Worm (Caenorhabditis elegans): Measurements from ENCODE around the gene egl-1.

- TF ChIP-seq nhr-11 (tag; optimal IDR thresholded peaks at IDR 0.05) = no peak
- no peak for TF ChIP-seq pha-4 (tag; optimal IDR thresholded peaks at IDR 0.05)
- no peak for TF ChIP-seq lin-15B (tag; optimal IDR thresholded peaks at IDR 0.05)
Measured at ce11 chrV:14468196-14468874, 36.2 kb upstream of the egl-1 start, which contains the start of gene srz-97.
